Worm (Caenorhabditis elegans) whole organism, early embryonic: Measurements from ENCODE around the gene fbxa-166.

Experiments
- B0310.2 ChIP-seq: sonication (generic microtip); optimal IDR thresholded peaks from 2 replicates; lab custom pipeline; 2016; ENCODE audit warnings: mild to moderate bottlenecking, missing genetic modification characterization, missing compliant biosample characterization
- ama-1 ChIP-seq: fragments of 150-350 bp; optimal IDR thresholded peaks from 2 replicates; lab custom pipeline; 2014
- ets-7 ChIP-seq: sonication (generic microtip); optimal IDR thresholded peaks from 2 replicates; lab custom pipeline; 2016; ENCODE audit warnings: missing genotype, missing genetic modification characterization, missing compliant biosample characterization
- hmg-4 ChIP-seq: fragments of 200-800 bp; sonication (Bioruptor generic); optimal IDR thresholded peaks from 2 replicates; lab custom pipeline; 2018; ENCODE audit warnings: mild to moderate bottlenecking, missing genetic modification characterization, missing compliant biosample characterization

DNA sequence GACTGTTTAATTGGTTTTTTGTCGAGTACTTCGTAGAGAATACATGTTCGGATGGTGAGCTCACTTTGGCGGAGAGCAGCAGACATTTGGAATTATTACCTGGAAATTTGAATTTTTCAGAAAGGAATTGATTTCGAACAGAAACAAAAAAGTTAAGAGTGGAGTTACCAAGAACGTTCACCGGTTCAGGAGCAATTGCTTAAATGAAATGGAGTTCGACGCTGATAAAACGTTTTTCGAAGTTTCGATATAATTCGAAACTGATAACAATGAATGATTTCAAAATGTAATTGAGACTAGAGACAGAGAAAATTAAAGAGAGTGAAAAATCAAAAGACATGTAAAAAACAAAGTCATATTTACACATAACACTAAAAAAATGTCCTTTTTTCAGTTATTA lies 8.2 kb downstream of the fbxa-166 start, which contains the start of gene fbxa-163:
- TF ChIP-seq ets-7 (tag; lab: Kevin White, UChicago) (no peak), hmg-4 (no peak), B0310.2 (tag; lab: Kevin White, UChicago) (no peak), ama-1 (no peak)
